Worm (Caenorhabditis elegans) whole organism, L3 larva: ENCODE results near the gene tor-1.

Source experiments
- R02D3.7 ChIP-seq: fragments of 150-350 bp; optimal IDR thresholded peaks from 2 replicates; lab custom pipeline; 2014; ENCODE audit warnings: missing biosample characterization, missing genetic modification characterization
- ZK546.5 ChIP-seq: sonication (generic microtip); optimal IDR thresholded peaks from 2 replicates; lab custom pipeline; 2017; ENCODE audit warnings: missing biosample characterization, missing genetic modification characterization
- aly-2 ChIP-seq: fragments of 150-350 bp; optimal IDR thresholded peaks from 2 replicates; lab custom pipeline; 2014; ENCODE audit warnings: missing biosample characterization, missing genetic modification characterization
- ama-1 ChIP-seq: fragments of 150-350 bp; optimal IDR thresholded peaks from 2 replicates; lab custom pipeline; 2018
- ceh-16 ChIP-seq: sonication (generic microtip); optimal IDR thresholded peaks from 2 replicates; lab custom pipeline; 2017; ENCODE audit warnings: missing biosample characterization, missing genetic modification characterization
- ceh-28 ChIP-seq: fragments of 150-350 bp; optimal IDR thresholded peaks from 2 replicates; lab custom pipeline; 2014; ENCODE audit warnings: missing biosample characterization, missing genetic modification reagents, missing genetic modification characterization
- ceh-82 ChIP-seq: fragments of 150-350 bp; optimal IDR thresholded peaks from 2 replicates; lab custom pipeline; 2014; ENCODE audit warnings: missing biosample characterization, missing genetic modification characterization
- ceh-9 ChIP-seq: sonication (generic microtip); optimal IDR thresholded peaks from 2 replicates; lab custom pipeline; 2018; ENCODE audit warnings: missing biosample characterization, missing genetic modification characterization
- daf-12 ChIP-seq: fragments of 150-350 bp; optimal IDR thresholded peaks from 2 replicates; lab custom pipeline; 2014; ENCODE audit warnings: missing biosample characterization, missing genetic modification reagents, missing genetic modification characterization
- egl-27 ChIP-seq: sonication (generic microtip); optimal IDR thresholded peaks from 4 replicates; lab custom pipeline; 2017; ENCODE audit warnings: missing biosample characterization, missing genetic modification reagents, missing genetic modification characterization
- egl-5 ChIP-seq: fragments of 150-350 bp; optimal IDR thresholded peaks from 2 replicates; lab custom pipeline; 2017; ENCODE audit warnings: missing biosample characterization, missing genetic modification reagents, missing genetic modification characterization, inconsistent platforms
- elt-1 ChIP-seq: fragments of 150-350 bp; optimal IDR thresholded peaks from 2 replicates; lab custom pipeline; 2014; ENCODE audit warnings: missing biosample characterization, missing genetic modification characterization
- elt-2 ChIP-seq: sonication (generic microtip); optimal IDR thresholded peaks from 2 replicates; lab custom pipeline; 2016; ENCODE audit warnings: missing genetic modification reagents, mild to moderate bottlenecking, missing genetic modification characterization, missing compliant biosample characterization
- elt-3 ChIP-seq, 3 experiments: fragments of 150-350 bp in 1 of 3; sonication (generic microtip) in 2 of 3; optimal IDR thresholded peaks; 2 replicates in 2 of 3; 4 replicates in 1 of 3; lab custom pipeline; 2014 to 2017; ENCODE audit warnings: missing biosample characterization in 3 of 3, missing genetic modification characterization in 3 of 3
- eor-1 ChIP-seq, 2 experiments: fragments of 150-350 bp; optimal IDR thresholded peaks; 2 replicates each; lab custom pipeline; 2014 to 2018; ENCODE audit warnings: missing biosample characterization in 2 of 2, missing genetic modification characterization in 2 of 2
- fkh-10 ChIP-seq: sonication (generic microtip); optimal IDR thresholded peaks from 2 replicates; lab custom pipeline; 2017; ENCODE audit warnings: missing biosample characterization, missing genetic modification reagents, missing genetic modification characterization
- fkh-2 ChIP-seq: fragments of 150-350 bp; optimal IDR thresholded peaks from 2 replicates; lab custom pipeline; 2014; ENCODE audit warnings: missing biosample characterization, missing genetic modification reagents, missing genetic modification characterization
- hmg-11 ChIP-seq: sonication (generic microtip); optimal IDR thresholded peaks from 2 replicates; lab custom pipeline; 2016; ENCODE audit warnings: missing genetic modification characterization, missing compliant biosample characterization
- jun-1 ChIP-seq: fragments of 150-350 bp; optimal IDR thresholded peaks from 2 replicates; lab custom pipeline; 2014; ENCODE audit warnings: missing biosample characterization, missing genetic modification reagents, missing genetic modification characterization
- lin-15B ChIP-seq: fragments of 150-350 bp; optimal IDR thresholded peaks from 2 replicates; lab custom pipeline; 2014; ENCODE audit warnings: missing biosample characterization, missing genetic modification characterization
- lin-39 ChIP-seq: fragments of 150-350 bp; optimal IDR thresholded peaks from 2 replicates; lab custom pipeline; 2018; ENCODE audit warnings: missing biosample characterization, missing genetic modification reagents, missing genetic modification characterization
- lsy-12 ChIP-seq: sonication (generic microtip); optimal IDR thresholded peaks from 2 replicates; lab custom pipeline; 2016; ENCODE audit warnings: mild to moderate bottlenecking, missing genetic modification characterization, missing compliant biosample characterization
- mdl-1 ChIP-seq: fragments of 150-350 bp; optimal IDR thresholded peaks from 2 replicates; lab custom pipeline; 2014; ENCODE audit warnings: missing biosample characterization, missing genetic modification characterization
- nfya-1 ChIP-seq: sonication (generic microtip); optimal IDR thresholded peaks from 2 replicates; lab custom pipeline; 2017; ENCODE audit warnings: missing genetic modification characterization, mild to moderate bottlenecking, missing compliant biosample characterization, antibody characterized with exemption, moderate library complexity; ENCODE audit not compliant: insufficient read depth
- nhr-11 ChIP-seq: fragments of 150-350 bp; optimal IDR thresholded peaks from 2 replicates; lab custom pipeline; 2014; ENCODE audit warnings: missing biosample characterization, missing genetic modification characterization
- nhr-12 ChIP-seq: fragments of 150-350 bp; optimal IDR thresholded peaks from 2 replicates; lab custom pipeline; 2014; ENCODE audit warnings: missing biosample characterization, missing genetic modification characterization
- nhr-23 ChIP-seq: fragments of 150-350 bp; optimal IDR thresholded peaks from 2 replicates; lab custom pipeline; 2014; ENCODE audit warnings: missing biosample characterization, missing genetic modification reagents, missing genetic modification characterization
- nhr-237 ChIP-seq: fragments of 150-350 bp; optimal IDR thresholded peaks from 2 replicates; lab custom pipeline; 2014; ENCODE audit warnings: missing biosample characterization, missing genetic modification characterization
- nhr-25 ChIP-seq: sonication (generic microtip); optimal IDR thresholded peaks from 2 replicates; lab custom pipeline; 2017; ENCODE audit warnings: missing biosample characterization, missing genetic modification characterization
- nhr-28 ChIP-seq: fragments of 150-350 bp; optimal IDR thresholded peaks from 2 replicates; lab custom pipeline; 2014; ENCODE audit warnings: missing biosample characterization, missing genetic modification characterization
- nhr-43 ChIP-seq: sonication (generic microtip); optimal IDR thresholded peaks from 2 replicates; lab custom pipeline; 2016; ENCODE audit warnings: mild to moderate bottlenecking, missing genetic modification characterization, missing compliant biosample characterization; ENCODE audit not compliant: poor library complexity, severe bottlenecking
- nhr-67 ChIP-seq: fragments of 150-350 bp; optimal IDR thresholded peaks from 2 replicates; lab custom pipeline; 2014; ENCODE audit warnings: missing biosample characterization, missing genetic modification characterization
- nhr-76 ChIP-seq: fragments of 150-350 bp; sonication (generic microtip); optimal IDR thresholded peaks from 5 replicates; lab custom pipeline; 2014; ENCODE audit warnings: missing biosample characterization, missing genetic modification characterization
- nhr-77 ChIP-seq: fragments of 150-350 bp; optimal IDR thresholded peaks from 2 replicates; lab custom pipeline; 2014; ENCODE audit warnings: missing biosample characterization, missing genetic modification characterization
- pha-4 ChIP-seq: fragments of 150-350 bp; optimal IDR thresholded peaks from 2 replicates; lab custom pipeline; 2014; ENCODE audit warnings: missing biosample characterization, missing genetic modification reagents, missing genetic modification characterization
- pqm-1 ChIP-seq: fragments of 150-350 bp; optimal IDR thresholded peaks from 2 replicates; lab custom pipeline; 2017; ENCODE audit warnings: missing biosample characterization, missing genetic modification characterization, inconsistent platforms
- sea-2 ChIP-seq: fragments of 150-350 bp; sonication (generic microtip); optimal IDR thresholded peaks from 4 replicates; lab custom pipeline; 2014; ENCODE audit warnings: missing biosample characterization, missing genetic modification reagents, missing genetic modification characterization
- skn-1 ChIP-seq: fragments of 150-350 bp; optimal IDR thresholded peaks from 2 replicates; lab custom pipeline; 2014; ENCODE audit warnings: missing biosample characterization, missing genetic modification characterization
- snpc-4 ChIP-seq: fragments of 150-350 bp; optimal IDR thresholded peaks from 2 replicates; lab custom pipeline; 2014; ENCODE audit warnings: missing biosample characterization, missing genetic modification characterization
- tbx-2 ChIP-seq: sonication (generic microtip); optimal IDR thresholded peaks from 2 replicates; lab custom pipeline; 2016; ENCODE audit warnings: mild to moderate bottlenecking, missing genetic modification characterization, missing compliant biosample characterization
- unc-39 ChIP-seq: sonication (generic microtip); optimal IDR thresholded peaks from 4 replicates; lab custom pipeline; 2017; ENCODE audit warnings: missing biosample characterization, missing genetic modification characterization
- unc-62 ChIP-seq: fragments of 150-350 bp; sonication (generic microtip); optimal IDR thresholded peaks from 4 replicates; lab custom pipeline; 2014; ENCODE audit warnings: missing biosample characterization, missing genetic modification reagents, missing genetic modification characterization
- zag-1 ChIP-seq: fragments of 150-350 bp; optimal IDR thresholded peaks from 2 replicates; lab custom pipeline; 2014; ENCODE audit warnings: missing biosample characterization, missing genetic modification characterization
- ztf-11 ChIP-seq: fragments of 150-350 bp; optimal IDR thresholded peaks from 2 replicates; lab custom pipeline; 2014; ENCODE audit warnings: missing biosample characterization, missing genetic modification characterization
- ztf-4 ChIP-seq: fragments of 150-350 bp; optimal IDR thresholded peaks from 2 replicates; lab custom pipeline; 2014; ENCODE audit warnings: missing biosample characterization, missing genetic modification characterization

Gene tor-1

DNA sequence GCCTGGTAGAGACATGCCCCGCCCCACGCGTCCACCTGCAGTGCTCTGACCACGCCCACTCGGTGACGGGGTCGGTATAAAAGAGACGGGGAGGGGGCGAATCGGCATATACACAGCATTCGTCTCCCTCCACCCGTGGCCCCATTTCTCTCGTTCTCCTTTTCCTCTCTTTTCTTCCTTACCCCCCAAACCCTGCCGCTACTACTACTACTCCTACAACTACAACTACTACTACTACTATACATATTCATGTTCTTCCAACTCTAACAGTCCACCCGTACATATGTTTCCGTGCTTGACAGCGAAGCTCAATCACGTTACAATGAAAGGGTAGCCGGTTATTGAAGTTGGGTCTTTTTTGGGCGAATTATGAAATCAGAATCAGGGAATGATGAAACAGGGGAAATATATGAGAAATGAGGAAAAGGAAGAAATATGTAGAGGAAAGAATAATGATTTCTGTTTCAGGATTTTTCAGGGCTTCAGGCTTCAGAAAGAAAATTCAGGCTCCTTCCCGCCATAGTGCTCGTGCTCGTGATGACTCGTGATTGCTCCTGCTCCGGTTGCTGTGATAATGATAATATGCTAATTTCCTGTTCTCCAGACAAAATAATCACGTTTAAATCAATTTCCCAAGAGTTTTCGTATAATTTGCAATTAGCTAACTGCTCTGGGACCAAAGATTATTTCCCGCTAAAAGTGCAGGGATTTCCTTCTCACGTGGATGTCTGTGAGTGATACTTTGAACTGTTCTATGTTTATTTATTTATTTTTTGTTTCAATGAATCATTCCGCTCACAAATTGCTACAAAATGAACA is 48.4 kb upstream of the tor-1 start (continued):
- TF ChIP-seq zag-1 (tag; lab: Kevin White, UChicago), result no peak
- no peak for TF ChIP-seq elt-2 (tag; lab: Kevin White, UChicago)
- TF ChIP-seq nhr-237 (tag; lab: Kevin White, UChicago), result no peak

DNA sequence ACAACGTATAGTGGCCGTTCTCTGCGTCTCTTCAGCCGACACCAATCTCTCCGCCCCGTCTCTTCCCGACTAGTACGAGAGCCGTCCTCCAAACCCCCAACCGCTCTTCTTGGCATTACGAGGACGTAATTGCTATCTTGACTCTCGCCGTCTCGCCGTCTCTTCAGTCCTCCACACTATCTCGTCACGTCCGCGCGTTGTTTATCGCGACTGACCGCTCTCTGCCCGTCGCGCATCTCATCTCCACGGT is 47.8 kb upstream of the tor-1 start:
- TF ChIP-seq pqm-1, result no peak
- peak; percentile 78 for TF ChIP-seq hmg-11 (tag; lab: Kevin White, UChicago)
- TF ChIP-seq egl-27 (tag; lab: Kevin White, UChicago), result no peak
- TF ChIP-seq fkh-2 (tag; lab: Kevin White, UChicago), result peak; percentile 83
- TF ChIP-seq tbx-2 (tag; lab: Kevin White, UChicago), result no peak
- peak; percentile 61 for TF ChIP-seq snpc-4
- TF ChIP-seq R02D3.7 (tag; lab: Kevin White, UChicago), result no peak
- TF ChIP-seq elt-2 (tag; lab: Kevin White, UChicago), result peak; percentile 71
- peak; percentile 13 for TF ChIP-seq sea-2
- no peak for TF ChIP-seq fkh-10
- no peak for TF ChIP-seq ceh-16 (tag; lab: Kevin White, UChicago)
- peak; percentile 38 for TF ChIP-seq nhr-25 (tag; lab: Kevin White, UChicago)

DNA sequence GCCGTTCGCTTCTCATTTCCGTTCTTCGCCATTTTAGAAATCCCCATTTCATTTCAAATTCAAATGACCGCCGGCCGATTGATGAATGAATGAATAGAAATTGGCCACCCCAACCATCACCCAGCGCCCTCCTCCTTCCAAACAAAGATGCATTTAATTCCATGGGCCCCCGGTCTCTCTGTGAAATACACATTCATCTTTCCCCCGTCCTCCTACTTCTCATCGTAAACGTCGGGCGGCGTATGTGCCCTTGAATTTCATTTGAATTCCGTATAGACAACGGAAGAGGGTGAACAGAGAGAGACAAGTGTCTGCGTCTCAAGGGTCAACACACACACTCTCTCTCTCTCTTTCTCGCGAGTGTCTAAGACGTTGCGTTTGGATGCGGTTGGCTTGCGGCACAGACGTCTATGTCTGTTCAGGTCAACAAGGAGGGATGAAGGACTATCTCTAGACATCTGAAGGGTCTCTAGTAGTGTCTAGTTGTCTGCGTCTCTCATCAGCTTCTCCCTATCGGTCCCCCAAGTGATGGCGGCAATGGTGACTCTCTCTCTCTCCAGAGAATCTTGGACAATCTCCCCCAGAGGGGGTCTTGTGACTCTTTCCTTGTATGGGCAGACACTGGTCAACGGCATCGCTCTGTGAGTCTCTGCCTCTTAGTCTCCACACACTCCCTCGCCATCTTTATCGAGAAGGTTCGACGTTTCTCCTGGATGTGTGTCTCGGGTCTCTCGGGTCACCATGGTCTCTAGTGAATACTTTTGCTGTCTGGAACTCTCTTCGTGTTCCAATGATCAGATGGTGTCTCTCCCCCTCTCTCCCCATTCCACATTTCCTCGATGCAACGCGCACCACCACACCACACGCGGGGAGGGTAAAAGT is 47.3 kb upstream of the tor-1 start:
- TF ChIP-seq lsy-12 (tag; lab: Kevin White, UChicago) (peak; percentile 58), R02D3.7 (tag; lab: Kevin White, UChicago) (peak; percentile 49), egl-5 (tag; lab: Kevin White, UChicago) (peak; percentile 17), lin-39 (peak; percentile 72), skn-1 (tag; lab: Kevin White, UChicago) (peak; percentile 74), nhr-67 (tag; lab: Kevin White, UChicago) (no peak), fkh-2 (tag; lab: Kevin White, UChicago) (peak; percentile 45), nhr-28 (tag; lab: Kevin White, UChicago) (peak; percentile 64), nhr-12 (tag; lab: Kevin White, UChicago) (no peak), nhr-77 (tag; lab: Kevin White, UChicago) (no peak), nhr-76 (tag; lab: Kevin White, UChicago) (no peak), elt-2 (tag; lab: Kevin White, UChicago) (no peak), ceh-82 (tag; lab: Kevin White, UChicago) (peak; percentile 11), mdl-1 (peak; percentile 62), jun-1 (tag; lab: Kevin White, UChicago) (peak; percentile 87), fkh-10 (peak; percentile 43), nhr-25 (tag; lab: Kevin White, UChicago) (peak; percentile 62), ama-1 (no peak), pha-4 (tag; lab: Kevin White, UChicago) (no peak), nfya-1 (tag; lab: Kevin White, UChicago) (peak; percentile 74), eor-1 (tag; optimal IDR thresholded peaks at IDR 0.05; lab: Kevin White, UChicago) (peak in 1 of 2 experiments; percentile 70), ztf-11 (tag; lab: Kevin White, UChicago) (no peak), egl-27 (tag; lab: Kevin White, UChicago) (no peak), ceh-16 (tag; lab: Kevin White, UChicago) (peak; percentile 36), lin-15B (peak; percentile 88), snpc-4 (peak; percentile 48), nhr-237 (tag; lab: Kevin White, UChicago) (no peak), daf-12 (tag; lab: Kevin White, UChicago) (peak; percentile 63), elt-1 (peak; percentile 67), nhr-43 (tag; lab: Kevin White, UChicago) (peak; percentile 88), sea-2 (no peak), zag-1 (tag; lab: Kevin White, UChicago) (peak; percentile 28), unc-39 (tag; lab: Kevin White, UChicago) (peak; percentile 2), ceh-9 (tag; lab: Kevin White, UChicago) (peak; percentile 58), elt-3 (tag; optimal IDR thresholded peaks at IDR 0.05; lab: Kevin White, UChicago) (no peak), tbx-2 (tag; lab: Kevin White, UChicago) (peak; percentile 86), ceh-28 (tag; lab: Kevin White, UChicago) (peak; percentile 35), nhr-23 (tag; lab: Kevin White, UChicago) (peak; percentile 71), ztf-4 (tag; lab: Kevin White, UChicago) (peak; percentile 22), unc-62 (GFP tag; lab: Kevin White, UChicago) (peak; percentile 63), nhr-11 (peak; percentile 60), aly-2 (tag; lab: Kevin White, UChicago) (no peak), ZK546.5 (tag; lab: Kevin White, UChicago) (peak; percentile 22)
